Fruit fly (Drosophila melanogaster) whole organism, prepupa: ENCODE data around the gene stv.

ENCODE experiments used
- Blimp-1 ChIP-seq: fragments of 200-800 bp; sonication (Bioruptor generic); optimal IDR thresholded peaks from 3 replicates; lab custom pipeline; 2017; ENCODE audit warnings: missing biosample characterization, missing genetic modification characterization, mild to moderate bottlenecking, moderate library complexity, missing genetic modification reagents
- CG11294 ChIP-seq: fragments of 200-800 bp; sonication (Bioruptor generic); IDR thresholded peaks from 2 replicates; pipeline ENCODE4 v1.3.6; 2022; ENCODE audit warnings: missing biosample characterization, missing genetic modification characterization
- CG15336 ChIP-seq: fragments of 200-800 bp; sonication (Bioruptor generic); IDR thresholded peaks from 2 replicates; pipeline ENCODE4 v1.3.6; 2022; ENCODE audit warnings: missing biosample characterization, missing genetic modification characterization
- CG1621 ChIP-seq: fragments of 200-800 bp; sonication (Bioruptor generic); optimal IDR thresholded peaks from 3 replicates; lab custom pipeline; 2018; ENCODE audit warnings: missing biosample characterization, mild to moderate bottlenecking, missing genetic modification characterization
- CG16779 ChIP-seq: fragments of 200-800 bp; sonication (Bioruptor generic); optimal IDR thresholded peaks from 3 replicates; lab custom pipeline; 2017; ENCODE audit warnings: missing biosample characterization, mild to moderate bottlenecking, missing genetic modification characterization
- CG3032 ChIP-seq: fragments of 200-800 bp; optimal IDR thresholded peaks from 2 replicates; lab custom pipeline; 2019; ENCODE audit warnings: missing biosample characterization, mild to moderate bottlenecking, missing genetic modification characterization, moderate library complexity
- CG31627 ChIP-seq: fragments of 200-800 bp; sonication (Bioruptor generic); optimal IDR thresholded peaks from 3 replicates; lab custom pipeline; 2016; ENCODE audit warnings: missing biosample characterization, missing genetic modification characterization
- CG32006 ChIP-seq: fragments of 200-800 bp; sonication (Bioruptor generic); optimal IDR thresholded peaks from 3 replicates; lab custom pipeline; 2017; ENCODE audit warnings: missing biosample characterization, mild to moderate bottlenecking, missing genetic modification characterization
- CG34406 ChIP-seq: fragments of 200-800 bp; sonication (Bioruptor generic); optimal IDR thresholded peaks from 3 replicates; lab custom pipeline; 2016; ENCODE audit warnings: missing biosample characterization, missing genetic modification characterization
- CG3919 ChIP-seq: fragments of 200-800 bp; sonication (Bioruptor generic); optimal IDR thresholded peaks from 3 replicates; lab custom pipeline; 2016; ENCODE audit warnings: missing biosample characterization, missing genetic modification characterization
- CG6854 ChIP-seq: fragments of 200-800 bp; sonication (Bioruptor generic); optimal IDR thresholded peaks from 2 replicates; lab custom pipeline; 2017; ENCODE audit warnings: missing biosample characterization, mild to moderate bottlenecking, missing genetic modification characterization
- CG7368 ChIP-seq: fragments of 200-800 bp; sonication (Bioruptor generic); optimal IDR thresholded peaks from 3 replicates; lab custom pipeline; 2016; ENCODE audit warnings: missing biosample characterization, missing genetic modification characterization
- CG8119 ChIP-seq: fragments of 200-800 bp; sonication (Bioruptor generic); IDR thresholded peaks from 3 replicates; pipeline ENCODE4 v1.3.6; 2022; ENCODE audit warnings: missing biosample characterization, missing genetic modification characterization
- CG8319 ChIP-seq: fragments of 200-800 bp; sonication (Bioruptor generic); optimal IDR thresholded peaks from 3 replicates; lab custom pipeline; 2016; ENCODE audit warnings: missing biosample characterization, missing genetic modification characterization
- CG8632 ChIP-seq: fragments of 200-800 bp; sonication (Bioruptor generic); optimal IDR thresholded peaks from 3 replicates; lab custom pipeline; 2016; ENCODE audit warnings: missing biosample characterization, missing genetic modification characterization
- Eip75B ChIP-seq: fragments of 200-800 bp; sonication (Bioruptor generic); optimal IDR thresholded peaks from 3 replicates; lab custom pipeline; 2016; ENCODE audit warnings: missing biosample characterization, missing genetic modification characterization
- Eip78C ChIP-seq: fragments of 200-800 bp; sonication (Bioruptor generic); peaks from one replicate; lab custom pipeline; 2016; ENCODE audit warnings: missing biosample characterization, missing genetic modification characterization
- Eip93F ChIP-seq: fragments of 200-800 bp; sonication (Bioruptor generic); optimal IDR thresholded peaks from 2 replicates; lab custom pipeline; 2016; ENCODE audit warnings: missing biosample characterization, mild to moderate bottlenecking, missing genetic modification characterization
- Ets21C ChIP-seq: fragments of 200-800 bp; sonication (Bioruptor generic); optimal IDR thresholded peaks from 3 replicates; lab custom pipeline; 2016; ENCODE audit warnings: missing biosample characterization, missing genetic modification characterization
- Gug ChIP-seq: fragments of 200-800 bp; sonication (Bioruptor generic); IDR thresholded peaks from 2 replicates; pipeline ENCODE4 v1.3.6; 2022; ENCODE audit warnings: missing biosample characterization, missing genetic modification characterization
- Hr39 ChIP-seq: fragments of 200-800 bp; sonication (Bioruptor generic); optimal IDR thresholded peaks from 2 replicates; lab custom pipeline; 2016; ENCODE audit warnings: missing biosample characterization, missing genetic modification characterization
- Lpt ChIP-seq: fragments of 200-800 bp; sonication (Bioruptor generic); optimal IDR thresholded peaks from 3 replicates; lab custom pipeline; 2016; ENCODE audit warnings: missing biosample characterization, missing genetic modification characterization
- Met ChIP-seq: fragments of 200-800 bp; sonication (Bioruptor generic); optimal IDR thresholded peaks from 3 replicates; lab custom pipeline; 2016; ENCODE audit warnings: missing biosample characterization, missing genetic modification characterization
- OdsH ChIP-seq: fragments of 200-800 bp; sonication (Bioruptor generic); optimal IDR thresholded peaks from 3 replicates; lab custom pipeline; 2016; ENCODE audit warnings: missing biosample characterization, missing genetic modification characterization
- Smox ChIP-seq: fragments of 200-800 bp; sonication (Bioruptor generic); optimal IDR thresholded peaks from 3 replicates; lab custom pipeline; 2016; ENCODE audit warnings: missing biosample characterization, missing genetic modification characterization
- Sox14 ChIP-seq: fragments of 200-800 bp; sonication (Bioruptor generic); optimal IDR thresholded peaks from 3 replicates; lab custom pipeline; 2016; ENCODE audit warnings: missing biosample characterization, missing genetic modification characterization
- Sox15 ChIP-seq: fragments of 200-800 bp; sonication (Bioruptor generic); optimal IDR thresholded peaks from 3 replicates; lab custom pipeline; 2016; ENCODE audit warnings: missing biosample characterization, missing genetic modification characterization
- cyc ChIP-seq: fragments of 200-800 bp; sonication (Bioruptor generic); optimal IDR thresholded peaks from 3 replicates; lab custom pipeline; 2016; ENCODE audit warnings: missing biosample characterization, missing genetic modification characterization
- eg ChIP-seq: fragments of 200-800 bp; sonication (Bioruptor generic); IDR thresholded peaks from 3 replicates; pipeline ENCODE4 v1.3.6; 2022; ENCODE audit warnings: missing biosample characterization, missing genetic modification characterization
- esn ChIP-seq: fragments of 200-800 bp; sonication (Bioruptor generic); optimal IDR thresholded peaks from 2 replicates; lab custom pipeline; 2016; ENCODE audit warnings: missing biosample characterization, mild to moderate bottlenecking, missing genetic modification characterization, moderate library complexity
- fd59A ChIP-seq: fragments of 200-800 bp; sonication (Bioruptor generic); optimal IDR thresholded peaks from 2 replicates; lab custom pipeline; 2017; ENCODE audit warnings: missing biosample characterization, mild to moderate bottlenecking, missing genetic modification characterization, missing genetic modification reagents
- fd85E ChIP-seq: fragments of 200-800 bp; sonication (Bioruptor generic); optimal IDR thresholded peaks from 3 replicates; lab custom pipeline; 2016; ENCODE audit warnings: missing biosample characterization, missing genetic modification characterization
- fkh ChIP-seq: fragments of 200-800 bp; sonication (Bioruptor generic); optimal IDR thresholded peaks from 3 replicates; lab custom pipeline; 2017; ENCODE audit warnings: missing biosample characterization, mild to moderate bottlenecking, missing genetic modification characterization, moderate library complexity
- lz ChIP-seq: fragments of 200-800 bp; sonication (Bioruptor generic); optimal IDR thresholded peaks from 3 replicates; lab custom pipeline; 2016; ENCODE audit warnings: missing biosample characterization, missing genetic modification characterization
- salr ChIP-seq, 2 experiments: fragments of 200-800 bp; sonication (Bioruptor generic); optimal IDR thresholded peaks; 3 replicates each; lab custom pipeline; 2016 to 2018; ENCODE audit warnings: missing biosample characterization in 2 of 2, missing genetic modification characterization in 2 of 2, mild to moderate bottlenecking in 1 of 2
- ss ChIP-seq, 2 experiments: fragments of 200-800 bp; sonication (Bioruptor generic); optimal IDR thresholded peaks; 2 replicates in 1 of 2; 3 replicates in 1 of 2; lab custom pipeline; 2017 to 2018; ENCODE audit warnings: mild to moderate bottlenecking in 2 of 2, missing biosample characterization in 2 of 2, missing genetic modification characterization in 2 of 2, moderate library complexity in 1 of 2
- svp ChIP-seq: fragments of 200-800 bp; sonication (Bioruptor generic); peaks from one replicate; lab custom pipeline; 2016; ENCODE audit warnings: missing biosample characterization, missing genetic modification characterization
- topi ChIP-seq: fragments of 200-800 bp; sonication (Bioruptor generic); optimal IDR thresholded peaks from 3 replicates; lab custom pipeline; 2016; ENCODE audit warnings: missing biosample characterization, missing genetic modification characterization

The stv gene

dm6 chr3L:13479609-13480240, 2.4 kb downstream of the stv start (continued):
- TF ChIP-seq OdsH (GFP tag; lab: Kevin White, UChicago): peak; percentile 66
- TF ChIP-seq ss (GFP tag; optimal IDR thresholded peaks at IDR 0.05; lab: Kevin White, UChicago): peak; percentile 15 to 62
- peak; percentile 58 for TF ChIP-seq lz
- TF ChIP-seq CG8632 (GFP tag; lab: Kevin White, UChicago): peak; percentile 45
- peak; percentile 61 for TF ChIP-seq Hr39 (GFP tag; lab: Kevin White, UChicago)
- peak in 1 of 2 experiments; percentile 41 for TF ChIP-seq salr (GFP tag; optimal IDR thresholded peaks at IDR 0.05; lab: Kevin White, UChicago)
- peak; percentile 50 for TF ChIP-seq CG34406 (GFP tag; lab: Kevin White, UChicago)
- TF ChIP-seq cyc (GFP tag; lab: Kevin White, UChicago): peak; percentile 63
- no peak for TF ChIP-seq CG7368 (GFP tag; lab: Kevin White, UChicago)
- peak; percentile 56 for TF ChIP-seq CG3919 (GFP tag; lab: Kevin White, UChicago)
- TF ChIP-seq CG8119 (GFP tag; lab: Robert Waterston, UW): peak; percentile 48; the same call in 1 of the 3 replicates
- TF ChIP-seq CG1621 (tag; lab: Kevin White, UChicago): no peak
- peak; percentile 40 for TF ChIP-seq Lpt (GFP tag; lab: Kevin White, UChicago)
- TF ChIP-seq CG16779 (tag; lab: Kevin White, UChicago): peak; percentile 4
- TF ChIP-seq Smox (GFP tag; lab: Kevin White, UChicago): peak; percentile 30
- no peak; the same call in 1 of the 2 replicates for TF ChIP-seq CG11294 (GFP tag; lab: Robert Waterston, UW)
- TF ChIP-seq Eip75B (GFP tag; lab: Kevin White, UChicago): peak; percentile 49
- TF ChIP-seq Gug (GFP tag; lab: Robert Waterston, UW): peak; percentile 26; the same call in 1 of the 2 replicates
- peak; percentile 65 for TF ChIP-seq CG31627
- peak; percentile 8 for TF ChIP-seq fd59A (GFP tag; lab: Kevin White, UChicago)
- peak; percentile 58 for TF ChIP-seq Ets21C
- peak; percentile 46 for TF ChIP-seq Met
- peak; percentile 75 for TF ChIP-seq topi (GFP tag; lab: Kevin White, UChicago)
- TF ChIP-seq eg (GFP tag; lab: Robert Waterston, UW): peak; percentile 15; the same call in 1 of the 3 replicates
- TF ChIP-seq Eip93F (GFP tag; lab: Kevin White, UChicago): no peak
- peak; percentile 75 for TF ChIP-seq svp (GFP tag; lab: Kevin White, UChicago)
- TF ChIP-seq CG8319 (GFP tag; lab: Kevin White, UChicago): peak; percentile 27
- TF ChIP-seq fd85E (GFP tag; lab: Kevin White, UChicago): peak; percentile 25
- TF ChIP-seq Sox14 (GFP tag; lab: Kevin White, UChicago): peak; percentile 36

- TF ChIP-seq CG11294 (GFP tag; lab: Robert Waterston, UW) (no peak), Blimp-1 (GFP tag; lab: Kevin White, UChicago) (no peak), CG8119 (GFP tag; lab: Robert Waterston, UW) (no peak), Eip93F (GFP tag; lab: Kevin White, UChicago) (no peak), CG3032 (tag; lab: Kevin White, UChicago) (no peak), CG7368 (GFP tag; lab: Kevin White, UChicago) (no peak), Sox15 (no peak), esn (peak; percentile 38), CG34406 (GFP tag; lab: Kevin White, UChicago) (no peak), ss (GFP tag; optimal IDR thresholded peaks at IDR 0.05; lab: Kevin White, UChicago) (peak in 1 of 2 experiments; percentile 38), CG15336 (peak; percentile 13; the same call in 1 of the 2 replicates), CG6854 (no peak)
- TF ChIP-seq, all 60 proteins: peak for 3
These were observed 2.9 kb downstream of the stv start for dm6 chr3L:13480241-13480627.

- peak; percentile 4 for TF ChIP-seq CG31627
- peak; percentile 64 for TF ChIP-seq Eip78C
- TF ChIP-seq fkh (GFP tag; lab: Kevin White, UChicago): peak; percentile 75
- peak; percentile 29 for TF ChIP-seq svp (GFP tag; lab: Kevin White, UChicago)
- peak; percentile 3 for TF ChIP-seq lz
- peak; percentile 4 for TF ChIP-seq Hr39 (GFP tag; lab: Kevin White, UChicago)
- TF ChIP-seq ss (GFP tag; optimal IDR thresholded peaks at IDR 0.05; lab: Kevin White, UChicago): no peak
- peak; percentile 34 for TF ChIP-seq CG6854
- no peak for TF ChIP-seq CG32006 (GFP tag; lab: Kevin White, UChicago)
- TF ChIP-seq CG15336: no peak
- TF ChIP-seq esn: peak; percentile 2
- TF ChIP-seq Sox14 (GFP tag; lab: Kevin White, UChicago): peak; percentile 57
- TF ChIP-seq, all 60 proteins: peak for 9
These were observed 8.9 kb downstream of the stv start, which contains the start of the genes Abp1 and Tgi for dm6 chr3L:13486041-13486859. TSS of gene Abp1 (minus strand) at chr3L:13486280. TSS of gene Tgi (plus strand) at chr3L:13486797.
